Worm (Caenorhabditis elegans) whole organism, early embryonic: ENCODE data around the gene srd-26.

Experiments
- B0310.2 ChIP-seq: sonication (generic microtip); optimal IDR thresholded peaks from 2 replicates; lab custom pipeline; 2016; ENCODE audit warnings: mild to moderate bottlenecking, missing genetic modification characterization, missing compliant biosample characterization
- F13C5.2 ChIP-seq: sonication (generic microtip); optimal IDR thresholded peaks from 2 replicates; lab custom pipeline; 2017; ENCODE audit warnings: mild to moderate bottlenecking, missing genetic modification characterization, inconsistent platforms, missing compliant biosample characterization
- aly-1 ChIP-seq: sonication (generic microtip); optimal IDR thresholded peaks from 2 replicates; lab custom pipeline; 2016; ENCODE audit warnings: missing genetic modification characterization, missing compliant biosample characterization
- ama-1 ChIP-seq: fragments of 150-350 bp; optimal IDR thresholded peaks from 2 replicates; lab custom pipeline; 2014
- ets-7 ChIP-seq: sonication (generic microtip); optimal IDR thresholded peaks from 2 replicates; lab custom pipeline; 2016; ENCODE audit warnings: missing genotype, missing genetic modification characterization, missing compliant biosample characterization
- flt-1 ChIP-seq: fragments of 200-800 bp; sonication (Bioruptor generic); IDR thresholded peaks from 2 replicates; pipeline ENCODE4 v1.3.6; 2022; ENCODE audit warnings: missing genetic modification characterization, missing compliant biosample characterization
- hmbx-1 ChIP-seq: sonication (generic microtip); optimal IDR thresholded peaks from 2 replicates; lab custom pipeline; 2016; ENCODE audit warnings: mild to moderate bottlenecking, missing genetic modification characterization, missing compliant biosample characterization
- hnd-1 ChIP-seq: sonication (generic microtip); optimal IDR thresholded peaks from 2 replicates; lab custom pipeline; 2016; ENCODE audit warnings: missing genetic modification characterization, missing compliant biosample characterization
- scrt-1 ChIP-seq: fragments of 200-800 bp; sonication (Bioruptor generic); IDR thresholded peaks from 2 replicates; pipeline ENCODE4 v1.3.6; 2022; ENCODE audit warnings: missing genetic modification characterization, missing compliant biosample characterization
- sea-1 ChIP-seq: fragments of 200-800 bp; sonication (Bioruptor generic); conservative IDR thresholded peaks from 2 replicates; pipeline ENCODE4 v1.3.6; 2022; ENCODE audit warnings: missing genetic modification characterization, missing compliant biosample characterization
- tbx-37 ChIP-seq: fragments of 200-800 bp; sonication (Bioruptor generic); conservative IDR thresholded peaks from 2 replicates; pipeline ENCODE4 v1.3.6; 2022; ENCODE audit warnings: missing genetic modification reagents, missing genetic modification characterization, missing compliant biosample characterization

- TF ChIP-seq flt-1 (GFP tag; lab: Robert Waterston, UW) = no peak
- TF ChIP-seq hmbx-1 (tag; lab: Kevin White, UChicago) = no peak
- no peak for TF ChIP-seq ama-1
- no peak for TF ChIP-seq sea-1 (GFP tag; lab: Robert Waterston, UW)
- no peak for TF ChIP-seq scrt-1 (GFP tag; lab: Robert Waterston, UW)
- no peak for TF ChIP-seq hnd-1
- no peak for TF ChIP-seq ets-7 (tag; lab: Kevin White, UChicago)
- TF ChIP-seq F13C5.2 (tag; lab: Kevin White, UChicago) = no peak
- no peak for TF ChIP-seq tbx-37 (GFP tag; lab: Robert Waterston, UW)
- TF ChIP-seq aly-1 (tag; lab: Kevin White, UChicago) = no peak
- no peak for TF ChIP-seq B0310.2 (tag; lab: Kevin White, UChicago)
These were observed 21.0 kb downstream of the srd-26 start for ce11 chrV:14141846-14142245.
